Fruit fly (Drosophila melanogaster): ENCODE results near the gene Nxf3.

Nxf3 gene

DNA sequence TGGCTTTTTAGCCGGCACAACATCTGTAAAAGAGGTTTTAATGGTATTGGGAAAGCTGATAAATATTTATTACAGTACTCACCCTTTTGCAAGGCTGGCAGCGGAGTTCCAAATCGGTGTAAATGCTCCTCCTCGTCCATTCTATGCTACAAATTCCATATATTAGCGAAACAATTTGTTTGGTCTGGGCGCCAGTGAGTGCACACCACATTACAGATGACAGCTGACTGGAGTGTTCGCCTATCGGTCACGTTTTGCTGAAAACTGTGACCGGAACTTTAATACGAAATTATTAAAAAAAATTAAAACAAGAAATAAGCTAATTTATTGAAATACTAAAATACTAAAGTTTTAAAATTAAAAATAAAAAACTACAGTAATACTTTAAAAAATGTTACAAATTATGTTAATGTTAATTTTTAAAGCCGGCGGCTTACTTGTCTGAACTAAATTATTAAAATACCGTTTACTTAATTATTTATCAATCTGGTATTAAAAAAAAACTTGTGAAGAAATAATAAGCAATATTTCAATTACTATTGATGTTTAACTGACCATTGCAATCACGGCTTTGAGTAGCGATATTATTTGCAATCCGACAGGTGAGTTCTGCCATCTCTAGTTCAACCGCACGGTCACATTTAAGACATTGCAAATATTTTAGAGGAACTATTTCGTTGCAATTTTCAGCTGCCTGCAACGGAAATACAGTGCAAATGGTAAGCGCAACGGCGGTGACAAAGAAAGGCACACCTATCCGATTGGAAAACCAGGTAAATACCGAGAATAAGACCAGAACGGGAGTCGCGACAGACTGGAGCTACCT, 36.0 kb upstream of the Nxf3 start, which contains the start of the genes CG8833 and DCTN1-p150:
TSS of gene CG8833 (minus strand) at position 232 of the 826 bp plus-strand sequence.
TSS of gene DCTN1-p150 (plus strand) at position 619 of the 826 bp plus-strand sequence.
- TF ChIP-seq CG15710 (tag; optimal IDR thresholded peaks at IDR 0.05) (peak; percentile 30), rn (GFP tag; IDR thresholded peaks at IDR 0.05) (no peak), D1 (tag; optimal IDR thresholded peaks at IDR 0.05) (no peak), Snoo (tag; optimal IDR thresholded peaks at IDR 0.05) (peak; percentile 19)

DNA sequence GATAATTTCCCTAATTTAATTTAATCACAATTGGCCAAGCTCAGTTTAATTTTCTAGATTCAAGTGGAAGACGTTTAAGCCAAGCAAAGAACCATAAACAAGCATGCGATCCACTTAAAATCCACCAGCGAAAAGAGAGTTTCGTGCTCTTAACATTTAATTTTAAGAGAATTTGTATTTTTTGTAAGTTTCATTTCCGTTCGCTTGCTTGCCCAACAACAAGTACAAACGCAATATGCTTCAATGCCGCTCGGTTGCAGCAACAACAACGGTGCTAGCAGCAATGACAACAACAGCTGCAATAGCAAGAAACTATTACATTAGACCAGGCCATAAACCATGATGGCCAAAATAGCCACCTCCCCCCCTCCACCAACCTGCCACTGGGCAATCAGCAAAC, 30.1 kb upstream of the Nxf3 start:
- TF ChIP-seq CG12605 (GFP tag; IDR thresholded peaks at IDR 0.05), result 0 out of 2 replicates have a peak, but pooled peaks have one; percentile 33
- TF ChIP-seq Pif1B (GFP tag; optimal IDR thresholded peaks at IDR 0.05), result no peak
- TF ChIP-seq EcR (GFP tag; optimal IDR thresholded peaks at IDR 0.05), result no peak

dm6 chr3L:13936771-13937170, 28.2 kb upstream of the Nxf3 start:
- TF ChIP-seq CG8159 (tag; optimal IDR thresholded peaks at IDR 0.05) (peak; percentile 20), rn (GFP tag; IDR thresholded peaks at IDR 0.05) (no peak), fd96Ca (GFP tag; IDR thresholded peaks at IDR 0.05) (peak; percentile 26; the same call in 1 of the 3 replicates), CG32121 (GFP tag; IDR thresholded peaks at IDR 0.05) (peak; percentile 33), CG17806 (tag; optimal IDR thresholded peaks at IDR 0.05) (peak; percentile 6), CG34367 (tag; optimal IDR thresholded peaks at IDR 0.05) (no peak), CG12605 (GFP tag; IDR thresholded peaks at IDR 0.05) (peak; percentile 70; the same call in 1 of the 2 replicates), CG4496 (GFP tag; IDR thresholded peaks at IDR 0.05) (peak; percentile 45; the same call in 1 of the 3 replicates), Ets98B (GFP tag; IDR thresholded peaks at IDR 0.05) (peak; percentile 46; the same call in 1 of the 2 replicates), gl (tag; optimal IDR thresholded peaks at IDR 0.05) (peak; percentile 22)

- peak; percentile 94 for TF ChIP-seq Pif1A (GFP tag; optimal IDR thresholded peaks at IDR 0.05)
- TF ChIP-seq CG13204 (GFP tag; optimal IDR thresholded peaks at IDR 0.05), result peak; percentile 68
- peak; percentile 96 for TF ChIP-seq CG8301 (tag; optimal IDR thresholded peaks at IDR 0.05)
- TF ChIP-seq D1 (tag; optimal IDR thresholded peaks at IDR 0.05), result peak; percentile 73
- TF ChIP-seq Ets98B (GFP tag; IDR thresholded peaks at IDR 0.05), result peak; percentile 76
- TF ChIP-seq CG12605 (GFP tag; IDR thresholded peaks at IDR 0.05), result no peak; the same call in 1 of the 2 replicates
- peak; percentile 74 for TF ChIP-seq CG4496 (GFP tag; IDR thresholded peaks at IDR 0.05)
- TF ChIP-seq CG8159 (tag; optimal IDR thresholded peaks at IDR 0.05), result peak; percentile 96
- no peak for TF ChIP-seq EcR (GFP tag; optimal IDR thresholded peaks at IDR 0.05)
- peak; percentile 93 for TF ChIP-seq Pif1B (GFP tag; optimal IDR thresholded peaks at IDR 0.05)
- peak; percentile 87 for TF ChIP-seq CG17806 (tag; optimal IDR thresholded peaks at IDR 0.05)
- TF ChIP-seq CG9948 (tag; optimal IDR thresholded peaks at IDR 0.05), result peak; percentile 93
- peak; percentile 89 for TF ChIP-seq CG34367 (tag; optimal IDR thresholded peaks at IDR 0.05)
- peak; percentile 76; the same call in 2 of the 3 replicates for TF ChIP-seq fd96Ca (GFP tag; IDR thresholded peaks at IDR 0.05)
- TF ChIP-seq Snoo (tag; optimal IDR thresholded peaks at IDR 0.05), result peak; percentile 94
- TF ChIP-seq CG14655 (GFP tag; optimal IDR thresholded peaks at IDR 0.05), result peak; percentile 97
- TF ChIP-seq rn (GFP tag; IDR thresholded peaks at IDR 0.05), result 0 out of 2 replicates have a peak, but pooled peaks have one; percentile 53
- peak; percentile 48; the same call in 1 of the 2 replicates for TF ChIP-seq CG10348 (GFP tag; IDR thresholded peaks at IDR 0.05)
- TF ChIP-seq gl (tag; optimal IDR thresholded peaks at IDR 0.05), result peak; percentile 72
- peak; percentile 76 for TF ChIP-seq CG32121 (GFP tag; IDR thresholded peaks at IDR 0.05)
- TF ChIP-seq CG15710 (tag; optimal IDR thresholded peaks at IDR 0.05), result peak; percentile 94
Measured at dm6 chr3L:13938470-13939150, 26.4 kb upstream of the Nxf3 start.

dm6 chr3L:13939151-13939499, 25.9 kb upstream of the Nxf3 start, which contains the start of gene CG32137:
Gene CG32137, plus strand, starts transcription at chr3L:13939250.
- no peak for TF ChIP-seq CG34367 (tag; optimal IDR thresholded peaks at IDR 0.05)
- no peak for TF ChIP-seq CG9948 (tag; optimal IDR thresholded peaks at IDR 0.05)
- TF ChIP-seq CG8159 (tag; optimal IDR thresholded peaks at IDR 0.05), result no peak
- TF ChIP-seq Snoo (tag; optimal IDR thresholded peaks at IDR 0.05), result no peak
- peak; percentile 44 for TF ChIP-seq EcR (GFP tag; optimal IDR thresholded peaks at IDR 0.05)
- no peak for TF ChIP-seq CG32121 (GFP tag; IDR thresholded peaks at IDR 0.05)

DNA sequence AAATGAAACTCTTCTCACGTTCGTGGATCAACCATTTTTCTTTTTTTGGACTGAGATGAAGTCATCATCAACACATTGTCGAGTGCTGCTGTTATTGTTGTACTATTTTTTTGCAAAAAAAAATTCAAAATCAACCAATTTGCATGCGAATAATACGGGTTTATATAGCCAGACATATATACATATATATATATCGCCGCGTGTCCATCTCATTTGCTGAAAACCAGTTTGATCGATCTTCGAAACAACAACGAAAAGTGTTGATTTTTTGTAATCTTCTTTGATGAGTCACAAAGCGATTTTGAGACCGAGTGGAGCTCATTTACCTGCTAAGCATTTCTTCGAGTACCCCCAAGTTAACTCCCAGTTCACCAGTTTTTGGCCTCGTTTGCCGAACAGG, 19.0 kb upstream of the Nxf3 start:
- TF ChIP-seq EcR (GFP tag; optimal IDR thresholded peaks at IDR 0.05) (peak; percentile 13), CG32121 (GFP tag; IDR thresholded peaks at IDR 0.05) (no peak)

Measured in whole organism, pupa.